Fruit fly (Drosophila melanogaster): Measurements from ENCODE around the gene CG13690.

DNA sequence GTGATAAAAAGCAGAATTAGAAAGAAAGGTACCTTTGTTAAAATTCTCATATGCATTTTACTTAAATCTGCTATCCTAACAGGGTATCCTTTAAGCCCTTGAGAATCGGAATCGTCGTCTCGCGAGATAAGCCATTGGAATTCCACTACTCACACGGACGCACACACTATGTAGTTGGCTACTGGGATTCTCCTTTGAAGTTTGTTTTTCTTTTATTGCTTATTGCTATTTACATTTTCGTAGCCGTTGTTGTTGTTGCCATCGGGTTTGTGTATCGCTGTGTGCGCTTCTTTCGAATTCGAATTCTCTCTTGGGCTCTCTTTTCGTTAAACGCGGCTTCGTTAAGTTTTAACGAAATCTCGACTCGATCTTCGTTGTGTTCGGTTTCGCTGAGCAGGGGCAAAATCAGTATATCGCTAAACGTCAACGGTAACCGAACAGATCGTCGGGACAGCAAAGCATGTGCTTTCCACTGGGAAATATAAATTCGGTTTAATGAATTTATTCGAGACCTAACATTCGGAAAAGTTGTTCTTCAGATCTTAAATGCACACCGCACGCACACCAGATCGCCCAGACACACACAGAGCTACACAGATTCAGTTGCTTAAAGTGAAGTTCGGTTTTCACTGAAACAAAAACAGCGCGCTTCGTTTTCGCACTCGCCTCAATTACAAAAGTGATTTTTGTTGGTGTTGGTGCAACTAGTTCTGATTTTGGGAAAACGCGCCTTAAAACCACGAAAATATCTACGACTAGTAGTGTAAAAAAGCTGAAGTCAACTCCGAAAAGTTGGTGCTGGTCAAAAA, 11.6 kb upstream of the CG13690 start, which contains the start of gene ex:
- no peak for TF ChIP-seq br (GFP tag; optimal IDR thresholded peaks at IDR 0.05)
- TF ChIP-seq Mio (GFP tag; optimal IDR thresholded peaks at IDR 0.05): no peak
- TF ChIP-seq sage (GFP tag; optimal IDR thresholded peaks at IDR 0.05): peak; percentile 36
- TF ChIP-seq jim (GFP tag; optimal IDR thresholded peaks at IDR 0.05): no peak
- TF ChIP-seq pan (optimal IDR thresholded peaks at IDR 0.05): no peak
